Fruit fly (Drosophila melanogaster) whole organism, embryonic: Measurements from ENCODE around the gene Vps13D.

Experiments used
- ATbp ChIP-seq: fragments of 200-800 bp; sonication (Bioruptor generic); optimal IDR thresholded peaks from 2 replicates; lab custom pipeline; 2017; ENCODE audit warnings: missing biosample characterization, mild to moderate bottlenecking, missing genetic modification characterization, missing genetic modification reagents
- Abd-B ChIP-seq: fragments of 200-800 bp; sonication (Bioruptor generic); optimal IDR thresholded peaks from 2 replicates; lab custom pipeline; 2018; ENCODE audit warnings: missing biosample characterization, mild to moderate bottlenecking, missing genetic modification characterization, moderate library complexity
- BtbVII ChIP-seq: fragments of 200-800 bp; sonication (Bioruptor generic); optimal IDR thresholded peaks from 3 replicates; lab custom pipeline; 2017; ENCODE audit warnings: missing biosample characterization, mild to moderate bottlenecking, missing genetic modification characterization
- C15 ChIP-seq: fragments of 200-800 bp; sonication (Bioruptor generic); IDR thresholded peaks from 3 replicates; pipeline ENCODE4 v1.3.6; 2022; ENCODE audit warnings: missing biosample characterization, missing genetic modification characterization
- CG10147 ChIP-seq: fragments of 200-800 bp; sonication (Bioruptor generic); optimal IDR thresholded peaks from 2 replicates; lab custom pipeline; 2019; ENCODE audit warnings: missing biosample characterization, mild to moderate bottlenecking, missing genetic modification characterization, moderate library complexity
- CG10209 ChIP-seq: fragments of 200-800 bp; sonication (Bioruptor generic); optimal IDR thresholded peaks from 3 replicates; lab custom pipeline; 2017; ENCODE audit warnings: missing biosample characterization, mild to moderate bottlenecking, missing genetic modification characterization, missing genetic modification reagents
- CG10431 ChIP-seq: fragments of 200-800 bp; sonication (Bioruptor generic); optimal IDR thresholded peaks from 3 replicates; lab custom pipeline; 2018; ENCODE audit warnings: missing biosample characterization, mild to moderate bottlenecking, missing genetic modification characterization
- CG11247 ChIP-seq: fragments of 200-800 bp; sonication (Bioruptor generic); IDR thresholded peaks from 2 replicates; pipeline ENCODE4 v1.3.6; 2022; ENCODE audit warnings: missing biosample characterization, missing genetic modification characterization
- CG11504 ChIP-seq: fragments of 200-800 bp; sonication (Bioruptor generic); optimal IDR thresholded peaks from 3 replicates; lab custom pipeline; 2019; ENCODE audit warnings: missing biosample characterization, mild to moderate bottlenecking, missing genetic modification characterization, moderate library complexity
- CG11695 ChIP-seq: fragments of 200-800 bp; sonication (Bioruptor generic); IDR thresholded peaks from 3 replicates; pipeline ENCODE4 v1.3.6; 2022; ENCODE audit warnings: missing biosample characterization, missing genetic modification characterization
- CG11723 ChIP-seq: fragments of 200-800 bp; sonication (Bioruptor generic); optimal IDR thresholded peaks from 2 replicates; lab custom pipeline; 2017; ENCODE audit warnings: missing biosample characterization, mild to moderate bottlenecking, missing genetic modification characterization
- CG15011 ChIP-seq: fragments of 200-800 bp; sonication (Bioruptor generic); optimal IDR thresholded peaks from 3 replicates; lab custom pipeline; 2018; ENCODE audit warnings: missing biosample characterization, mild to moderate bottlenecking, missing genetic modification characterization
- CG1603 ChIP-seq: fragments of 200-800 bp; sonication (Bioruptor generic); optimal IDR thresholded peaks from 2 replicates; lab custom pipeline; 2019; ENCODE audit warnings: missing biosample characterization, mild to moderate bottlenecking, missing genetic modification characterization, moderate library complexity
- CG16813 ChIP-seq: fragments of 200-800 bp; sonication (Bioruptor generic); IDR thresholded peaks from 3 replicates; pipeline ENCODE4 v1.3.6; 2022; ENCODE audit warnings: missing biosample characterization, missing genetic modification characterization; ENCODE audit not compliant: partially characterized antibody
- CG17186 ChIP-seq: fragments of 200-800 bp; sonication (Bioruptor generic); optimal IDR thresholded peaks from 3 replicates; lab custom pipeline; 2017; ENCODE audit warnings: missing biosample characterization, missing genetic modification reagents, missing genetic modification characterization
- CG2889 ChIP-seq: fragments of 200-800 bp; sonication (Bioruptor generic); IDR thresholded peaks from 3 replicates; pipeline ENCODE4 v1.3.6; 2022; ENCODE audit warnings: missing biosample characterization, missing genetic modification characterization
- CG34224 ChIP-seq: fragments of 200-800 bp; sonication (Bioruptor generic); IDR thresholded peaks from 3 replicates; pipeline ENCODE4 v1.3.6; 2022; ENCODE audit warnings: missing biosample characterization, missing genetic modification characterization; ENCODE audit not compliant: partially characterized antibody
- CG43689 ChIP-seq: fragments of 200-800 bp; sonication (Bioruptor generic); IDR thresholded peaks from 2 replicates; pipeline ENCODE4 v1.3.6; 2022; ENCODE audit warnings: missing biosample characterization, missing genetic modification characterization
- CG4854 ChIP-seq: fragments of 200-800 bp; sonication (Bioruptor generic); optimal IDR thresholded peaks from 2 replicates; lab custom pipeline; 2016; ENCODE audit warnings: missing biosample characterization, missing genetic modification characterization, inconsistent platforms
- CG6654 ChIP-seq: fragments of 200-800 bp; sonication (Bioruptor generic); optimal IDR thresholded peaks from 2 replicates; lab custom pipeline; 2017; ENCODE audit warnings: missing biosample characterization, mild to moderate bottlenecking, missing genetic modification characterization
- CG6854 ChIP-seq: fragments of 200-800 bp; sonication (Bioruptor generic); optimal IDR thresholded peaks from 3 replicates; lab custom pipeline; 2017; ENCODE audit warnings: missing biosample characterization, mild to moderate bottlenecking, missing genetic modification characterization
- CG8290 ChIP-seq, 3 experiments: fragments of 200-800 bp; sonication (Bioruptor generic); optimal IDR thresholded peaks; 2 replicates each; lab custom pipeline; 2016 to 2019; ENCODE audit warnings: missing biosample characterization in 3 of 3, missing genetic modification characterization in 3 of 3, mild to moderate bottlenecking in 2 of 3, moderate library complexity in 1 of 3
- CG8478 ChIP-seq: fragments of >200 bp; optimal IDR thresholded peaks from 2 replicates; lab custom pipeline; 2018
- CG8924 ChIP-seq: fragments of 200-800 bp; optimal IDR thresholded peaks from 3 replicates; lab custom pipeline; 2019; ENCODE audit warnings: missing biosample characterization, mild to moderate bottlenecking, missing genetic modification characterization, moderate library complexity
- Dref ChIP-seq: fragments of 200-800 bp; sonication (Bioruptor generic); IDR thresholded peaks from 2 replicates; pipeline ENCODE4 v1.3.6; 2022; ENCODE audit warnings: missing biosample characterization, missing genetic modification characterization
- E2f1 ChIP-seq: fragments of 200-800 bp; sonication (Bioruptor generic); IDR thresholded peaks from 2 replicates; pipeline ENCODE4 v1.3.6; 2022; ENCODE audit warnings: missing biosample characterization, missing genetic modification characterization
- GATAe ChIP-seq: fragments of 200-800 bp; sonication (Bioruptor generic); conservative IDR thresholded peaks from 2 replicates; pipeline ENCODE4 v1.3.6; 2022; ENCODE audit warnings: missing biosample characterization, missing genetic modification characterization
- Hmr ChIP-seq: fragments of 200-800 bp; sonication (Bioruptor generic); optimal IDR thresholded peaks from 3 replicates; lab custom pipeline; 2017; ENCODE audit warnings: mild to moderate bottlenecking, missing biosample characterization, missing genetic modification reagents, missing genetic modification characterization
- MTF-1 ChIP-seq: fragments of 200-800 bp; sonication (Bioruptor generic); optimal IDR thresholded peaks from 2 replicates; lab custom pipeline; 2018; ENCODE audit warnings: missing biosample characterization, mild to moderate bottlenecking, missing genetic modification characterization, borderline replicate concordance
- NfI ChIP-seq: fragments of 200-800 bp; sonication (Bioruptor generic); optimal IDR thresholded peaks from 3 replicates; lab custom pipeline; 2018; ENCODE audit warnings: missing biosample characterization, mild to moderate bottlenecking, missing genetic modification characterization, moderate library complexity
- Trl ChIP-seq, 3 experiments: fragments of >200 bp in 2 of 3; fragments of 200-800 bp in 1 of 3; sonication (Bioruptor generic) in 1 of 3; optimal IDR thresholded peaks; 2 replicates in 1 of 3; 3 replicates in 2 of 3; lab custom pipeline; 2016 to 2017; ENCODE audit warnings: missing biosample characterization in 1 of 3, missing genetic modification characterization in 1 of 3
- chif ChIP-seq, 2 experiments: fragments of 200-800 bp; sonication (Bioruptor generic); optimal IDR thresholded peaks; 3 replicates each; lab custom pipeline; 2016; ENCODE audit warnings: missing biosample characterization in 2 of 2, missing genetic modification characterization in 2 of 2
- danr ChIP-seq: fragments of 200-800 bp; sonication (Bioruptor generic); IDR thresholded peaks from 2 replicates; pipeline ENCODE4 v1.3.6; 2022; ENCODE audit warnings: missing biosample characterization, missing genetic modification characterization
- dati ChIP-seq: fragments of 200-800 bp; sonication (Bioruptor generic); IDR thresholded peaks from 2 replicates; pipeline ENCODE4 v1.3.6; 2022; ENCODE audit warnings: missing biosample characterization, missing genetic modification characterization
- en ChIP-seq: fragments of 200-800 bp; sonication (Bioruptor generic); optimal IDR thresholded peaks from 2 replicates; lab custom pipeline; 2016; ENCODE audit warnings: missing biosample characterization, missing genetic modification characterization
- exex ChIP-seq: fragments of 200-800 bp; sonication (Bioruptor generic); optimal IDR thresholded peaks from 4 replicates; lab custom pipeline; 2018; ENCODE audit warnings: missing biosample characterization, mild to moderate bottlenecking, missing genetic modification characterization, moderate library complexity
- fd64A ChIP-seq: fragments of 200-800 bp; sonication (Bioruptor generic); optimal IDR thresholded peaks from 3 replicates; lab custom pipeline; 2018; ENCODE audit warnings: missing biosample characterization, mild to moderate bottlenecking, missing genetic modification characterization
- grn ChIP-seq: fragments of 200-800 bp; sonication (Bioruptor generic); optimal IDR thresholded peaks from 3 replicates; lab custom pipeline; 2017; ENCODE audit warnings: missing biosample characterization, missing genetic modification characterization
- hbn ChIP-seq: fragments of 200-800 bp; sonication (Bioruptor generic); IDR thresholded peaks from 2 replicates; pipeline ENCODE4 v1.3.6; 2022; ENCODE audit warnings: missing biosample characterization, missing genetic modification characterization; ENCODE audit not compliant: partially characterized antibody
- hth ChIP-seq: fragments of >200 bp; optimal IDR thresholded peaks from 2 replicates; lab custom pipeline; 2017; ENCODE audit warnings: inconsistent platforms
- insv ChIP-seq, 2 experiments: fragments of 200-800 bp; sonication (Bioruptor generic); optimal IDR thresholded peaks; 3 replicates each; lab custom pipeline; 2016 to 2018; ENCODE audit warnings: missing biosample characterization in 2 of 2, missing genetic modification characterization in 2 of 2
- kah ChIP-seq: fragments of 200-800 bp; sonication (Bioruptor generic); optimal IDR thresholded peaks from 2 replicates; lab custom pipeline; 2018; ENCODE audit warnings: missing biosample characterization, mild to moderate bottlenecking, missing genetic modification characterization
- mirr ChIP-seq: fragments of 200-800 bp; sonication (Bioruptor generic); optimal IDR thresholded peaks from 3 replicates; lab custom pipeline; 2018; ENCODE audit warnings: missing biosample characterization, mild to moderate bottlenecking, missing genetic modification characterization
- nerfin-2 ChIP-seq: fragments of 200-800 bp; sonication (Bioruptor generic); IDR thresholded peaks from 2 replicates; pipeline ENCODE4 v1.3.6; 2022; ENCODE audit warnings: missing biosample characterization, missing genetic modification characterization; ENCODE audit not compliant: partially characterized antibody
- phol ChIP-seq: fragments of 200-800 bp; sonication (Bioruptor generic); optimal IDR thresholded peaks from 3 replicates; lab custom pipeline; 2018; ENCODE audit warnings: missing biosample characterization, mild to moderate bottlenecking, missing genetic modification characterization, moderate library complexity
- sna ChIP-seq: fragments of 200-800 bp; sonication (Bioruptor generic); IDR thresholded peaks from 2 replicates; pipeline ENCODE4 v1.3.6; 2022; ENCODE audit warnings: missing biosample characterization, missing genetic modification characterization; ENCODE audit not compliant: partially characterized antibody
- toy ChIP-seq: fragments of 200-800 bp; sonication (Bioruptor generic); IDR thresholded peaks from 2 replicates; pipeline ENCODE4 v1.3.6; 2022; ENCODE audit warnings: missing biosample characterization, missing genetic modification characterization
- unc-4 ChIP-seq: fragments of 200-800 bp; sonication (Bioruptor generic); IDR thresholded peaks from 2 replicates; pipeline ENCODE4 v1.3.6; 2022; ENCODE audit warnings: missing biosample characterization, missing genetic modification characterization; ENCODE audit not compliant: partially characterized antibody
- zen2 ChIP-seq: fragments of 200-800 bp; sonication (Bioruptor generic); IDR thresholded peaks from 3 replicates; pipeline ENCODE4 v1.3.6; 2022; ENCODE audit warnings: missing biosample characterization, missing genetic modification characterization; ENCODE audit not compliant: partially characterized antibody

Vps13D gene

dm6 chr3L:12806290-12806743 is 51.5 kb downstream of the Vps13D start (continued):
- TF ChIP-seq Trl (optimal IDR thresholded peaks at IDR 0.05; lab: Kevin White, UChicago) (peak in 1 of 2 experiments; percentile 37), Trl (GFP tag; optimal IDR thresholded peaks at IDR 0.05; lab: Kevin White, UChicago) (no peak), fd64A (GFP tag; lab: Kevin White, UChicago) (no peak), CG10431 (peak; percentile 44), insv (GFP tag; optimal IDR thresholded peaks at IDR 0.05; lab: Kevin White, UChicago) (peak in 1 of 2 experiments; percentile 54), E2f1 (GFP tag; lab: Robert Waterston, UW) (0 out of 2 replicates have a peak, but pooled peaks have one; percentile 19), CG8478 (lab: Kevin White, UChicago) (no peak), CG34224 (no peak), BtbVII (GFP tag; lab: Kevin White, UChicago) (peak; percentile 69), danr (no peak), CG11695 (GFP tag; lab: Robert Waterston, UW) (0 out of 3 replicates have a peak, but pooled peaks have one; percentile 44), mirr (GFP tag; lab: Kevin White, UChicago) (no peak), phol (tag; lab: Kevin White, UChicago) (peak; percentile 34), C15 (GFP tag; lab: Robert Waterston, UW) (no peak), hbn (no peak), CG15011 (GFP tag; lab: Kevin White, UChicago) (no peak), MTF-1 (GFP tag; lab: Kevin White, UChicago) (peak; percentile 51), Abd-B (GFP tag; lab: Kevin White, UChicago) (no peak), ATbp (GFP tag; lab: Kevin White, UChicago) (peak; percentile 66), CG8290 (GFP tag; optimal IDR thresholded peaks at IDR 0.05; lab: Kevin White, UChicago) (no peak), CG8290 (tag; optimal IDR thresholded peaks at IDR 0.05; lab: Kevin White, UChicago) (peak in 1 of 2 experiments; percentile 39), en (GFP tag; lab: Kevin White, UChicago) (no peak), GATAe (GFP tag; lab: Robert Waterston, UW) (no peak), CG11247 (GFP tag; lab: Robert Waterston, UW) (no peak), CG16813 (GFP tag; lab: Robert Waterston, UW) (no peak), nerfin-2 (GFP tag; lab: Robert Waterston, UW) (no peak), CG1603 (no peak), dati (GFP tag; lab: Robert Waterston, UW) (no peak), chif (GFP tag; optimal IDR thresholded peaks at IDR 0.05; lab: Kevin White, UChicago) (no peak), unc-4 (GFP tag; lab: Robert Waterston, UW) (peak; percentile 17; the same call in 1 of the 2 replicates), grn (GFP tag; lab: Kevin White, UChicago) (peak; percentile 36), kah (GFP tag; lab: Kevin White, UChicago) (no peak), sna (no peak), CG11504 (tag; lab: Kevin White, UChicago) (no peak), CG10147 (GFP tag; lab: Kevin White, UChicago) (peak; percentile 41), Dref (GFP tag; lab: Robert Waterston, UW) (no peak), CG43689 (GFP tag; lab: Robert Waterston, UW) (no peak), CG6654 (GFP tag; lab: Kevin White, UChicago) (no peak), zen2 (no peak), hth (lab: Kevin White, UChicago) (no peak), NfI (peak; percentile 61), CG11723 (peak; percentile 21), CG4854 (GFP tag; lab: Kevin White, UChicago) (no peak), Hmr (GFP tag; lab: Kevin White, UChicago) (no peak), CG10209 (GFP tag; lab: Kevin White, UChicago) (peak; percentile 67), CG2889 (no peak), CG8924 (tag; lab: Kevin White, UChicago) (peak; percentile 78), toy (no peak), CG6854 (GFP tag; lab: Kevin White, UChicago) (peak; percentile 25), exex (tag; lab: Kevin White, UChicago) (no peak), CG17186 (GFP tag; lab: Kevin White, UChicago) (no peak)
